Worm (Caenorhabditis elegans) whole organism, L4/young adult: ENCODE measurements around the gene H08J19.1.

Experiments
- W03F9.2 ChIP-seq: fragments of 150-350 bp; optimal IDR thresholded peaks from 2 replicates; lab custom pipeline; 2014; ENCODE audit warnings: missing biosample characterization, missing genetic modification characterization
- dao-5 ChIP-seq: sonication (generic microtip); optimal IDR thresholded peaks from 2 replicates; lab custom pipeline; 2016; ENCODE audit warnings: missing genotype, missing genetic modification characterization, moderate library complexity, missing compliant biosample characterization
- him-1 ChIP-seq: sonication (generic microtip); optimal IDR thresholded peaks from 2 replicates; lab custom pipeline; 2016; ENCODE audit warnings: missing genotype, missing genetic modification reagents, missing genetic modification characterization, missing compliant biosample characterization

H08J19.1 gene

ce11 chrX:15675622-15676021, 32.9 kb downstream of the H08J19.1 start, which contains the start of gene F59D12.2:
F59D12.2 (minus strand) TSS chrX:15675722.
- TF ChIP-seq him-1 (no peak), W03F9.2 (tag; lab: Kevin White, UChicago) (no peak), dao-5 (tag; lab: Kevin White, UChicago) (no peak)

ce11 chrX:15681393-15681792, 38.7 kb downstream of the H08J19.1 start, which contains the start of gene gpn-1:
gpn-1 (plus strand) TSS chrX:15681693.
- TF ChIP-seq W03F9.2 (tag; lab: Kevin White, UChicago) (no peak), him-1 (no peak)

ce11 chrX:15689244-15689643, 46.5 kb downstream of the H08J19.1 start, which contains the start of gene C03H12.1:
C03H12.1 (plus strand) TSS chrX:15689449.
- TF ChIP-seq dao-5 (tag; lab: Kevin White, UChicago) (no peak), W03F9.2 (tag; lab: Kevin White, UChicago) (no peak), him-1 (no peak)

- no peak for TF ChIP-seq W03F9.2 (tag; lab: Kevin White, UChicago)
- no peak for TF ChIP-seq dao-5 (tag; lab: Kevin White, UChicago)
- TF ChIP-seq him-1 = no peak
These were observed 50.7 kb downstream of the H08J19.1 start for ce11 chrX:15693466-15693865.
